Fruit fly (Drosophila melanogaster) whole organism, embryonic: ENCODE measurements around the gene msps.

ENCODE experiments used
- ATbp ChIP-seq: fragments of 200-800 bp; sonication (Bioruptor generic); optimal IDR thresholded peaks from 2 replicates; lab custom pipeline; 2017; ENCODE audit warnings: missing biosample characterization, mild to moderate bottlenecking, missing genetic modification characterization, missing genetic modification reagents
- Asciz ChIP-seq: fragments of 200-800 bp; sonication (Bioruptor generic); optimal IDR thresholded peaks from 2 replicates; lab custom pipeline; 2017; ENCODE audit warnings: missing biosample characterization, mild to moderate bottlenecking, missing genetic modification characterization, missing genetic modification reagents
- Atf3 ChIP-seq: fragments of 200-800 bp; sonication (Bioruptor generic); optimal IDR thresholded peaks from 3 replicates; lab custom pipeline; 2016; ENCODE audit warnings: missing biosample characterization, missing genetic modification characterization
- C15 ChIP-seq: fragments of 200-800 bp; sonication (Bioruptor generic); IDR thresholded peaks from 3 replicates; pipeline ENCODE4 v1.3.6; 2022; ENCODE audit warnings: missing biosample characterization, missing genetic modification characterization
- CG10321 ChIP-seq: fragments of 200-800 bp; sonication (Bioruptor generic); IDR thresholded peaks from 2 replicates; pipeline ENCODE4 v1.3.6; 2022; ENCODE audit warnings: missing biosample characterization, missing genetic modification characterization
- CG12071 ChIP-seq: fragments of 200-800 bp; sonication (Bioruptor generic); optimal IDR thresholded peaks from 3 replicates; lab custom pipeline; 2018; ENCODE audit warnings: missing biosample characterization, mild to moderate bottlenecking, missing genetic modification characterization
- CG12104 ChIP-seq: fragments of 200-800 bp; sonication (Bioruptor generic); optimal IDR thresholded peaks from 3 replicates; lab custom pipeline; 2016; ENCODE audit warnings: missing biosample characterization, missing genetic modification characterization
- CG12942 ChIP-seq: fragments of 200-800 bp; sonication (Bioruptor generic); optimal IDR thresholded peaks from 3 replicates; lab custom pipeline; 2016; ENCODE audit warnings: missing biosample characterization, missing genetic modification characterization
- CG13424 ChIP-seq: fragments of 200-800 bp; sonication (Bioruptor generic); optimal IDR thresholded peaks from 2 replicates; lab custom pipeline; 2019; ENCODE audit warnings: missing biosample characterization, mild to moderate bottlenecking, missing genetic modification characterization, moderate library complexity
- CG1647 ChIP-seq: fragments of 200-800 bp; sonication (Bioruptor generic); optimal IDR thresholded peaks from 3 replicates; lab custom pipeline; 2016; ENCODE audit warnings: missing biosample characterization, missing genetic modification characterization
- CG16815 ChIP-seq: fragments of 200-800 bp; sonication (Bioruptor generic); optimal IDR thresholded peaks from 3 replicates; lab custom pipeline; 2017; ENCODE audit warnings: missing biosample characterization, mild to moderate bottlenecking, missing genetic modification characterization
- CG18619 ChIP-seq: fragments of 200-800 bp; sonication (Bioruptor generic); optimal IDR thresholded peaks from 3 replicates; lab custom pipeline; 2017; ENCODE audit warnings: missing biosample characterization, mild to moderate bottlenecking, missing genetic modification characterization
- CG31388 ChIP-seq: fragments of 200-800 bp; sonication (Bioruptor generic); optimal IDR thresholded peaks from 2 replicates; lab custom pipeline; 2016; ENCODE audit warnings: missing biosample characterization, missing genetic modification characterization
- CG32532 ChIP-seq: fragments of 200-800 bp; sonication (Bioruptor generic); IDR thresholded peaks from 2 replicates; pipeline ENCODE4 v1.3.6; 2022; ENCODE audit warnings: missing biosample characterization, missing genetic modification characterization
- CG3995 ChIP-seq: fragments of 200-800 bp; sonication (Bioruptor generic); optimal IDR thresholded peaks from 3 replicates; lab custom pipeline; 2016; ENCODE audit warnings: missing biosample characterization, missing genetic modification characterization
- CG4328 ChIP-seq: fragments of 200-800 bp; sonication (Bioruptor generic); optimal IDR thresholded peaks from 3 replicates; lab custom pipeline; 2017; ENCODE audit warnings: missing biosample characterization, missing genetic modification reagents, missing genetic modification characterization
- CG6683 ChIP-seq: fragments of 200-800 bp; sonication (Bioruptor generic); optimal IDR thresholded peaks from 2 replicates; lab custom pipeline; 2017; ENCODE audit warnings: missing biosample characterization, mild to moderate bottlenecking, missing genetic modification characterization, missing genetic modification reagents
- CG7786 ChIP-seq: fragments of 200-800 bp; sonication (Bioruptor generic); optimal IDR thresholded peaks from 2 replicates; lab custom pipeline; 2016; ENCODE audit warnings: missing biosample characterization, missing genetic modification characterization
- Dbx ChIP-seq: fragments of 200-800 bp; sonication (Bioruptor generic); IDR thresholded peaks from 3 replicates; pipeline ENCODE4 v1.3.6; 2022; ENCODE audit warnings: missing biosample characterization, missing genetic modification characterization
- E2f1 ChIP-seq: fragments of 200-800 bp; sonication (Bioruptor generic); IDR thresholded peaks from 2 replicates; pipeline ENCODE4 v1.3.6; 2022; ENCODE audit warnings: missing biosample characterization, missing genetic modification characterization
- Eip74EF ChIP-seq, 2 experiments: fragments of 200-800 bp in 1 of 2; fragments of >200 bp in 1 of 2; sonication (Bioruptor generic) in 1 of 2; optimal IDR thresholded peaks; 2 replicates each; lab custom pipeline; 2017 to 2019; ENCODE audit warnings: missing biosample characterization in 2 of 2, missing genetic modification characterization in 2 of 2, mild to moderate bottlenecking in 1 of 2, moderate library complexity in 1 of 2
- GATAe ChIP-seq: fragments of 200-800 bp; sonication (Bioruptor generic); conservative IDR thresholded peaks from 2 replicates; pipeline ENCODE4 v1.3.6; 2022; ENCODE audit warnings: missing biosample characterization, missing genetic modification characterization
- MESR4 ChIP-seq: fragments of 200-800 bp; sonication (Bioruptor generic); optimal IDR thresholded peaks from 2 replicates; lab custom pipeline; 2018; ENCODE audit warnings: missing biosample characterization, mild to moderate bottlenecking, missing genetic modification characterization, moderate library complexity
- Max ChIP-seq: fragments of 200-800 bp; sonication (Bioruptor generic); optimal IDR thresholded peaks from 2 replicates; lab custom pipeline; 2016; ENCODE audit warnings: missing biosample characterization, mild to moderate bottlenecking, missing genetic modification characterization
- Mes4 ChIP-seq: fragments of 200-800 bp; sonication (Bioruptor generic); optimal IDR thresholded peaks from 2 replicates; lab custom pipeline; 2016; ENCODE audit warnings: missing biosample characterization, missing genetic modification characterization
- NC2β ChIP-seq: fragments of 200-800 bp; sonication (Bioruptor generic); optimal IDR thresholded peaks from 2 replicates; lab custom pipeline; 2016; ENCODE audit warnings: missing biosample characterization, missing genetic modification characterization
- PHDP ChIP-seq: fragments of 200-800 bp; sonication (Bioruptor generic); optimal IDR thresholded peaks from 3 replicates; lab custom pipeline; 2018; ENCODE audit warnings: missing biosample characterization, mild to moderate bottlenecking, missing genetic modification characterization, moderate library complexity
- Ptx1 ChIP-seq: fragments of 200-800 bp; sonication (Bioruptor generic); IDR thresholded peaks from 2 replicates; pipeline ENCODE4 v1.3.6; 2022; ENCODE audit warnings: missing biosample characterization, missing genetic modification characterization
- Rfx ChIP-seq: fragments of 200-800 bp; sonication (Bioruptor generic); IDR thresholded peaks from 2 replicates; pipeline ENCODE4 v1.3.6; 2022; ENCODE audit warnings: missing biosample characterization, missing genetic modification characterization
- Usf ChIP-seq: fragments of 200-800 bp; sonication (Bioruptor generic); optimal IDR thresholded peaks from 2 replicates; lab custom pipeline; 2017; ENCODE audit warnings: missing genotype, missing biosample characterization, missing genetic modification characterization
- al ChIP-seq: fragments of 200-800 bp; sonication (Bioruptor generic); IDR thresholded peaks from 2 replicates; pipeline ENCODE4 v1.3.6; 2022; ENCODE audit warnings: missing biosample characterization, missing genetic modification characterization
- ap ChIP-seq: fragments of 200-800 bp; sonication (Bioruptor generic); IDR thresholded peaks from 2 replicates; pipeline ENCODE4 v1.3.6; 2022; ENCODE audit warnings: missing biosample characterization, missing genetic modification characterization
- chinmo ChIP-seq: fragments of 200-800 bp; sonication (Bioruptor generic); IDR thresholded peaks from 4 replicates; pipeline ENCODE4 v1.3.6; 2022; ENCODE audit warnings: missing biosample characterization, missing genetic modification characterization; ENCODE audit not compliant: partially characterized antibody
- dm ChIP-seq: fragments of 200-800 bp; sonication (Bioruptor generic); optimal IDR thresholded peaks from 3 replicates; lab custom pipeline; 2016; ENCODE audit warnings: missing biosample characterization, missing genetic modification characterization
- hb ChIP-seq: fragments of 200-800 bp; sonication (Bioruptor generic); IDR thresholded peaks from 3 replicates; pipeline ENCODE4 v1.3.6; 2022; ENCODE audit warnings: missing biosample characterization, missing genetic modification characterization; ENCODE audit not compliant: partially characterized antibody
- lilli ChIP-seq: fragments of 200-800 bp; sonication (Bioruptor generic); optimal IDR thresholded peaks from 3 replicates; lab custom pipeline; 2016; ENCODE audit warnings: missing biosample characterization, missing genetic modification characterization
- sd ChIP-seq: fragments of 200-800 bp; sonication (Bioruptor generic); optimal IDR thresholded peaks from 3 replicates; lab custom pipeline; 2018; ENCODE audit warnings: missing biosample characterization, mild to moderate bottlenecking, missing genetic modification characterization, moderate library complexity
- seq ChIP-seq: fragments of 200-800 bp; sonication (Bioruptor generic); IDR thresholded peaks from 2 replicates; pipeline ENCODE4 v1.3.6; 2022; ENCODE audit warnings: missing biosample characterization, missing genetic modification characterization
- sim ChIP-seq: fragments of 200-800 bp; sonication (Bioruptor generic); IDR thresholded peaks from 2 replicates; pipeline ENCODE4 v1.3.6; 2022; ENCODE audit warnings: missing biosample characterization, missing genetic modification characterization
- slp2 ChIP-seq: fragments of 200-800 bp; sonication (Bioruptor generic); optimal IDR thresholded peaks from 2 replicates; lab custom pipeline; 2016; ENCODE audit warnings: missing biosample characterization, missing genetic modification characterization
- tap ChIP-seq: fragments of 200-800 bp; optimal IDR thresholded peaks from 3 replicates; lab custom pipeline; 2019; ENCODE audit warnings: missing biosample characterization, mild to moderate bottlenecking, missing genetic modification characterization, moderate library complexity
- tin ChIP-seq: fragments of 200-800 bp; sonication (Bioruptor generic); optimal IDR thresholded peaks from 3 replicates; lab custom pipeline; 2016; ENCODE audit warnings: missing biosample characterization, missing genetic modification characterization
- toy ChIP-seq: fragments of 200-800 bp; sonication (Bioruptor generic); IDR thresholded peaks from 2 replicates; pipeline ENCODE4 v1.3.6; 2022; ENCODE audit warnings: missing biosample characterization, missing genetic modification characterization
- trem ChIP-seq: fragments of 200-800 bp; optimal IDR thresholded peaks from 3 replicates; lab custom pipeline; 2019; ENCODE audit warnings: missing biosample characterization, mild to moderate bottlenecking, missing genetic modification characterization, moderate library complexity
- unpg ChIP-seq: fragments of 200-800 bp; sonication (Bioruptor generic); optimal IDR thresholded peaks from 3 replicates; lab custom pipeline; 2018; ENCODE audit warnings: missing biosample characterization, mild to moderate bottlenecking, missing genetic modification characterization, moderate library complexity
- vfl ChIP-seq: fragments of 200-800 bp; sonication (Bioruptor generic); optimal IDR thresholded peaks from 2 replicates; lab custom pipeline; 2016; ENCODE audit warnings: missing biosample characterization, missing genetic modification characterization
- vvl ChIP-seq: fragments of 200-800 bp; sonication (Bioruptor generic); IDR thresholded peaks from 2 replicates; pipeline ENCODE4 v1.3.6; 2022; ENCODE audit warnings: missing biosample characterization, missing genetic modification characterization
- zfh1 ChIP-seq: fragments of 200-800 bp; sonication (Bioruptor generic); IDR thresholded peaks from 3 replicates; pipeline ENCODE4 v1.3.6; 2022; ENCODE audit warnings: missing biosample characterization, missing genetic modification characterization
- zfh2 ChIP-seq: fragments of 200-800 bp; sonication (Bioruptor generic); optimal IDR thresholded peaks from 2 replicates; lab custom pipeline; 2016; ENCODE audit warnings: missing biosample characterization, missing genetic modification characterization

msps gene

dm6 chr3R:16071689-16072580 is 21.3 kb downstream of the msps start (continued):
- no peak for TF ChIP-seq toy (GFP tag; lab: Robert Waterston, UW)
- no peak for TF ChIP-seq MESR4
- TF ChIP-seq vvl (GFP tag; lab: Robert Waterston, UW), result peak; percentile 93
- TF ChIP-seq GATAe (GFP tag; lab: Robert Waterston, UW), result 0 out of 2 replicates have a peak, but pooled peaks have one; percentile 21
- peak; percentile 66; the same call in 1 of the 2 replicates for TF ChIP-seq seq (GFP tag; lab: Robert Waterston, UW)
- TF ChIP-seq slp2 (GFP tag; lab: Kevin White, UChicago), result no peak
- 0 out of 4 replicates have a peak, but pooled peaks have one; percentile 38 for TF ChIP-seq chinmo (GFP tag; lab: Robert Waterston, UW)
- peak; percentile 71 for TF ChIP-seq tap (tag; lab: Kevin White, UChicago)
- TF ChIP-seq dm (GFP tag; lab: Kevin White, UChicago), result peak; percentile 24
- TF ChIP-seq CG31388, result peak; percentile 21
- no peak for TF ChIP-seq hb (GFP tag; lab: Robert Waterston, UW)
- TF ChIP-seq sd (tag; lab: Kevin White, UChicago), result peak; percentile 9
- TF ChIP-seq Max (GFP tag; lab: Kevin White, UChicago), result peak; percentile 68
- peak; percentile 53 for TF ChIP-seq CG12104 (GFP tag; lab: Kevin White, UChicago)
- no peak for TF ChIP-seq C15 (GFP tag; lab: Robert Waterston, UW)
- no peak for TF ChIP-seq CG6683 (GFP tag; lab: Kevin White, UChicago)
- no peak for TF ChIP-seq CG7786 (GFP tag; lab: Kevin White, UChicago)
- TF ChIP-seq CG18619 (GFP tag; lab: Kevin White, UChicago), result peak; percentile 39
- TF ChIP-seq CG3995 (GFP tag; lab: Kevin White, UChicago), result no peak
- TF ChIP-seq unpg (GFP tag; lab: Kevin White, UChicago), result peak; percentile 90
- peak; percentile 50; the same call in 1 of the 2 replicates for TF ChIP-seq CG32532
- TF ChIP-seq vfl, result peak; percentile 41
- TF ChIP-seq Eip74EF (GFP tag; optimal IDR thresholded peaks at IDR 0.05; lab: Kevin White, UChicago), result no peak
- TF ChIP-seq al (GFP tag; lab: Robert Waterston, UW), result no peak
- TF ChIP-seq Usf (GFP tag; lab: Kevin White, UChicago), result peak; percentile 2
- 0 out of 2 replicates have a peak, but pooled peaks have one; percentile 12 for TF ChIP-seq Rfx (GFP tag; lab: Robert Waterston, UW)
- no peak for TF ChIP-seq zfh2 (GFP tag; lab: Kevin White, UChicago)
- TF ChIP-seq PHDP, result peak; percentile 68
- no peak for TF ChIP-seq CG4328 (GFP tag; lab: Kevin White, UChicago)
- peak; percentile 48 for TF ChIP-seq CG13424 (tag; lab: Kevin White, UChicago)
- no peak for TF ChIP-seq Asciz (GFP tag; lab: Kevin White, UChicago)
- TF ChIP-seq ATbp (GFP tag; lab: Kevin White, UChicago), result peak; percentile 51
- peak; percentile 59 for TF ChIP-seq NC2β
- peak; percentile 55 for TF ChIP-seq lilli
- TF ChIP-seq Dbx (GFP tag; lab: Robert Waterston, UW), result no peak
- TF ChIP-seq CG12071 (GFP tag; lab: Kevin White, UChicago), result no peak
- peak; percentile 55 for TF ChIP-seq CG12942 (GFP tag; lab: Kevin White, UChicago)
- TF ChIP-seq E2f1, result peak; percentile 82
- peak; percentile 81 for TF ChIP-seq zfh1 (GFP tag; lab: Robert Waterston, UW)
- TF ChIP-seq sim (GFP tag; lab: Robert Waterston, UW), result peak; percentile 66; the same call in 1 of the 2 replicates
- TF ChIP-seq Atf3 (GFP tag; lab: Kevin White, UChicago), result peak; percentile 11
- no peak for TF ChIP-seq CG1647 (GFP tag; lab: Kevin White, UChicago)
- no peak for TF ChIP-seq CG10321
- peak; percentile 69 for TF ChIP-seq ap
- TF ChIP-seq Ptx1 (GFP tag; lab: Robert Waterston, UW), result peak; percentile 79
- TF ChIP-seq tin (GFP tag; lab: Kevin White, UChicago), result peak; percentile 76
- peak; percentile 54 for TF ChIP-seq Mes4 (GFP tag; lab: Kevin White, UChicago)
- TF ChIP-seq trem, result peak; percentile 84
- peak; percentile 57 for TF ChIP-seq CG16815 (GFP tag; lab: Kevin White, UChicago)
